Worm (Caenorhabditis elegans) whole organism, L2 larva: ENCODE data around the gene F44A6.3.

Experiments
- R02D3.7 ChIP-seq: fragments of 150-350 bp; optimal IDR thresholded peaks from 2 replicates; lab custom pipeline; 2014; ENCODE audit warnings: missing biosample characterization, missing genetic modification characterization
- alr-1 ChIP-seq: fragments of 150-350 bp; optimal IDR thresholded peaks from 2 replicates; lab custom pipeline; 2014; ENCODE audit warnings: missing biosample characterization, missing genetic modification characterization
- nhr-11 ChIP-seq: fragments of 150-350 bp; optimal IDR thresholded peaks from 2 replicates; lab custom pipeline; 2014; ENCODE audit warnings: missing biosample characterization, missing genetic modification characterization
- nhr-12 ChIP-seq: fragments of 150-350 bp; optimal IDR thresholded peaks from 2 replicates; lab custom pipeline; 2014; ENCODE audit warnings: missing biosample characterization, missing genetic modification characterization
- nhr-25 ChIP-seq: fragments of 150-350 bp; sonication (generic microtip); optimal IDR thresholded peaks from 3 replicates; lab custom pipeline; 2014; ENCODE audit warnings: missing biosample characterization, missing genetic modification characterization
- nhr-77 ChIP-seq: fragments of 150-350 bp; optimal IDR thresholded peaks from 2 replicates; lab custom pipeline; 2014; ENCODE audit warnings: missing biosample characterization, missing genetic modification characterization
- unc-39 ChIP-seq: fragments of 150-350 bp; optimal IDR thresholded peaks from 2 replicates; lab custom pipeline; 2014; ENCODE audit warnings: missing biosample characterization, missing genetic modification characterization
- zag-1 ChIP-seq: fragments of 150-350 bp; optimal IDR thresholded peaks from 2 replicates; lab custom pipeline; 2014; ENCODE audit warnings: missing biosample characterization, missing genetic modification characterization

DNA sequence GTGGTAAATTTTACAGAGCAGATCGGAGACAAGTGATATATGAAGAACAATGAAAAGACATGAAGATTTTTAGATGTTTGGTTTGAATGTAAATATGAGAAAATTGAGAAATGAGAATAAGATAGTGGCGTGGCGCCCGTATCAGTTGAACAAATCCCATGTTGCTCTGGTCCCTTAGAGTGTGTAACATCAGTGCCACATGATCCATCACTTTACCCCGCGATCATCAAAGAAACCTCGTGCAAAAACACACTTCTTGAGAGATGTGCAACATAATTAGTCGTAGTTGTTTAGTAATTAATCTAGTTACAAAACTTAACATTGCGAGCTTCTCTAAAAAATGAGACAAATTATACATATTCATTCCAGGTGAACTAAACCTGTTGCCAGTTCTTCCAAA lies 41.5 kb downstream of the F44A6.3 start:
- no peak for TF ChIP-seq nhr-25 (tag; lab: Kevin White, UChicago)
- no peak for TF ChIP-seq unc-39
- TF ChIP-seq nhr-12 (tag; lab: Kevin White, UChicago) = no peak
- TF ChIP-seq nhr-77 (tag; lab: Kevin White, UChicago) = no peak
- TF ChIP-seq nhr-11 (tag; lab: Kevin White, UChicago) = no peak
- TF ChIP-seq R02D3.7 (tag; lab: Kevin White, UChicago) = no peak
- no peak for TF ChIP-seq alr-1
- no peak for TF ChIP-seq zag-1 (tag; lab: Kevin White, UChicago)
